Worm (Caenorhabditis elegans) whole organism, L3 larva: ENCODE data around the gene C54F6.3.

ENCODE experiments used
- R02D3.7 ChIP-seq: fragments of 150-350 bp; optimal IDR thresholded peaks from 2 replicates; lab custom pipeline; 2014; ENCODE audit warnings: missing biosample characterization, missing genetic modification characterization
- ZK546.5 ChIP-seq: sonication (generic microtip); optimal IDR thresholded peaks from 2 replicates; lab custom pipeline; 2017; ENCODE audit warnings: missing biosample characterization, missing genetic modification characterization
- aly-2 ChIP-seq: fragments of 150-350 bp; optimal IDR thresholded peaks from 2 replicates; lab custom pipeline; 2014; ENCODE audit warnings: missing biosample characterization, missing genetic modification characterization
- ceh-82 ChIP-seq: fragments of 150-350 bp; optimal IDR thresholded peaks from 2 replicates; lab custom pipeline; 2014; ENCODE audit warnings: missing biosample characterization, missing genetic modification characterization
- ceh-9 ChIP-seq: sonication (generic microtip); optimal IDR thresholded peaks from 2 replicates; lab custom pipeline; 2018; ENCODE audit warnings: missing biosample characterization, missing genetic modification characterization
- daf-12 ChIP-seq: fragments of 150-350 bp; optimal IDR thresholded peaks from 2 replicates; lab custom pipeline; 2014; ENCODE audit warnings: missing biosample characterization, missing genetic modification reagents, missing genetic modification characterization
- egl-27 ChIP-seq: sonication (generic microtip); optimal IDR thresholded peaks from 4 replicates; lab custom pipeline; 2017; ENCODE audit warnings: missing biosample characterization, missing genetic modification reagents, missing genetic modification characterization
- egl-5 ChIP-seq: fragments of 150-350 bp; optimal IDR thresholded peaks from 2 replicates; lab custom pipeline; 2017; ENCODE audit warnings: missing biosample characterization, missing genetic modification reagents, missing genetic modification characterization, inconsistent platforms
- elt-2 ChIP-seq: sonication (generic microtip); optimal IDR thresholded peaks from 2 replicates; lab custom pipeline; 2016; ENCODE audit warnings: missing genetic modification reagents, mild to moderate bottlenecking, missing genetic modification characterization, missing compliant biosample characterization
- elt-3 ChIP-seq, 3 experiments: fragments of 150-350 bp in 1 of 3; sonication (generic microtip) in 2 of 3; optimal IDR thresholded peaks; 2 replicates in 2 of 3; 4 replicates in 1 of 3; lab custom pipeline; 2014 to 2017; ENCODE audit warnings: missing biosample characterization in 3 of 3, missing genetic modification characterization in 3 of 3
- eor-1 ChIP-seq, 2 experiments: fragments of 150-350 bp; optimal IDR thresholded peaks; 2 replicates each; lab custom pipeline; 2014 to 2018; ENCODE audit warnings: missing biosample characterization in 2 of 2, missing genetic modification characterization in 2 of 2
- fkh-10 ChIP-seq: sonication (generic microtip); optimal IDR thresholded peaks from 2 replicates; lab custom pipeline; 2017; ENCODE audit warnings: missing biosample characterization, missing genetic modification reagents, missing genetic modification characterization
- fkh-2 ChIP-seq: fragments of 150-350 bp; optimal IDR thresholded peaks from 2 replicates; lab custom pipeline; 2014; ENCODE audit warnings: missing biosample characterization, missing genetic modification reagents, missing genetic modification characterization
- fos-1 ChIP-seq: fragments of 150-350 bp; optimal IDR thresholded peaks from 2 replicates; lab custom pipeline; 2014; ENCODE audit warnings: missing biosample characterization, missing genetic modification characterization
- hmg-11 ChIP-seq: sonication (generic microtip); optimal IDR thresholded peaks from 2 replicates; lab custom pipeline; 2016; ENCODE audit warnings: missing genetic modification characterization, missing compliant biosample characterization
- lin-15B ChIP-seq: fragments of 150-350 bp; optimal IDR thresholded peaks from 2 replicates; lab custom pipeline; 2014; ENCODE audit warnings: missing biosample characterization, missing genetic modification characterization
- lin-39 ChIP-seq: fragments of 150-350 bp; optimal IDR thresholded peaks from 2 replicates; lab custom pipeline; 2018; ENCODE audit warnings: missing biosample characterization, missing genetic modification reagents, missing genetic modification characterization
- lsy-12 ChIP-seq: sonication (generic microtip); optimal IDR thresholded peaks from 2 replicates; lab custom pipeline; 2016; ENCODE audit warnings: mild to moderate bottlenecking, missing genetic modification characterization, missing compliant biosample characterization
- mdl-1 ChIP-seq: fragments of 150-350 bp; optimal IDR thresholded peaks from 2 replicates; lab custom pipeline; 2014; ENCODE audit warnings: missing biosample characterization, missing genetic modification characterization
- nhr-11 ChIP-seq: fragments of 150-350 bp; optimal IDR thresholded peaks from 2 replicates; lab custom pipeline; 2014; ENCODE audit warnings: missing biosample characterization, missing genetic modification characterization
- nhr-23 ChIP-seq: fragments of 150-350 bp; optimal IDR thresholded peaks from 2 replicates; lab custom pipeline; 2014; ENCODE audit warnings: missing biosample characterization, missing genetic modification reagents, missing genetic modification characterization
- nhr-237 ChIP-seq: fragments of 150-350 bp; optimal IDR thresholded peaks from 2 replicates; lab custom pipeline; 2014; ENCODE audit warnings: missing biosample characterization, missing genetic modification characterization
- nhr-25 ChIP-seq: sonication (generic microtip); optimal IDR thresholded peaks from 2 replicates; lab custom pipeline; 2017; ENCODE audit warnings: missing biosample characterization, missing genetic modification characterization
- nhr-28 ChIP-seq: fragments of 150-350 bp; optimal IDR thresholded peaks from 2 replicates; lab custom pipeline; 2014; ENCODE audit warnings: missing biosample characterization, missing genetic modification characterization
- nhr-43 ChIP-seq: sonication (generic microtip); optimal IDR thresholded peaks from 2 replicates; lab custom pipeline; 2016; ENCODE audit warnings: mild to moderate bottlenecking, missing genetic modification characterization, missing compliant biosample characterization; ENCODE audit not compliant: poor library complexity, severe bottlenecking
- nhr-67 ChIP-seq: fragments of 150-350 bp; optimal IDR thresholded peaks from 2 replicates; lab custom pipeline; 2014; ENCODE audit warnings: missing biosample characterization, missing genetic modification characterization
- nhr-76 ChIP-seq: fragments of 150-350 bp; sonication (generic microtip); optimal IDR thresholded peaks from 5 replicates; lab custom pipeline; 2014; ENCODE audit warnings: missing biosample characterization, missing genetic modification characterization
- nhr-77 ChIP-seq: fragments of 150-350 bp; optimal IDR thresholded peaks from 2 replicates; lab custom pipeline; 2014; ENCODE audit warnings: missing biosample characterization, missing genetic modification characterization
- pha-4 ChIP-seq: fragments of 150-350 bp; optimal IDR thresholded peaks from 2 replicates; lab custom pipeline; 2014; ENCODE audit warnings: missing biosample characterization, missing genetic modification reagents, missing genetic modification characterization
- pqm-1 ChIP-seq: fragments of 150-350 bp; optimal IDR thresholded peaks from 2 replicates; lab custom pipeline; 2017; ENCODE audit warnings: missing biosample characterization, missing genetic modification characterization, inconsistent platforms
- skn-1 ChIP-seq: fragments of 150-350 bp; optimal IDR thresholded peaks from 2 replicates; lab custom pipeline; 2014; ENCODE audit warnings: missing biosample characterization, missing genetic modification characterization
- snpc-4 ChIP-seq: fragments of 150-350 bp; optimal IDR thresholded peaks from 2 replicates; lab custom pipeline; 2014; ENCODE audit warnings: missing biosample characterization, missing genetic modification characterization
- tbx-2 ChIP-seq: sonication (generic microtip); optimal IDR thresholded peaks from 2 replicates; lab custom pipeline; 2016; ENCODE audit warnings: mild to moderate bottlenecking, missing genetic modification characterization, missing compliant biosample characterization
- unc-62 ChIP-seq: fragments of 150-350 bp; sonication (generic microtip); optimal IDR thresholded peaks from 4 replicates; lab custom pipeline; 2014; ENCODE audit warnings: missing biosample characterization, missing genetic modification reagents, missing genetic modification characterization
- zag-1 ChIP-seq: fragments of 150-350 bp; optimal IDR thresholded peaks from 2 replicates; lab custom pipeline; 2014; ENCODE audit warnings: missing biosample characterization, missing genetic modification characterization
- ztf-11 ChIP-seq: fragments of 150-350 bp; optimal IDR thresholded peaks from 2 replicates; lab custom pipeline; 2014; ENCODE audit warnings: missing biosample characterization, missing genetic modification characterization

Gene C54F6.3

ce11 chrV:7497440-7497839 lies 35.6 kb upstream of the C54F6.3 start, which contains the start of gene srh-79:
Gene srh-79, plus strand, starts transcription at chrV:7497740.
- TF ChIP-seq nhr-11 (tag; lab: Kevin White, UChicago) (no peak), snpc-4 (tag; lab: Kevin White, UChicago) (no peak), ZK546.5 (tag; lab: Kevin White, UChicago) (no peak), lsy-12 (tag; lab: Kevin White, UChicago) (no peak), R02D3.7 (no peak), fos-1 (tag; lab: Kevin White, UChicago) (no peak), unc-62 (GFP tag; lab: Kevin White, UChicago) (no peak), fkh-2 (tag; lab: Kevin White, UChicago) (no peak)

DNA sequence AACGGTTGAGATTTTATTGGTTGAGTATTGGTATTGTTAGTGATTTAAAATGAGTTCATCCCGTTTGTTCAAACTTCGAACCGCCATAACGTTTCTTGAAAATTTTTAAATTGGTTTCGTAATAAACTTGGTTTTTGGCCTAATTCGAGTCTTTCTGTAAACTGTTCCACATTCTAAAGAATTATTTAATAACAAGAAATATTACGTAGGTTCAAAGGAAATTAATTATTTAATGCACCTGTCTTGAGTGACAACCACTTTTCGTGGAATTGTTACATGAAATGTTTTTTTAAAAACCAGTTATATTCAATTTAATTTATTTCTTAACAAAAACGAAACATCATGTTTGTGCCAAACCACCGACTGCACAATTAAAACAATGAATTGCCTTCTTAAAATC lies 31.9 kb upstream of the C54F6.3 start:
- TF ChIP-seq hmg-11 (tag; lab: Kevin White, UChicago) (no peak), tbx-2 (tag; lab: Kevin White, UChicago) (no peak), lin-15B (tag; lab: Kevin White, UChicago) (no peak), pha-4 (tag; lab: Kevin White, UChicago) (no peak), nhr-67 (no peak), daf-12 (no peak), nhr-237 (no peak), egl-27 (tag; lab: Kevin White, UChicago) (no peak)
- TF ChIP-seq, all 47 proteins: peak for 0

- TF ChIP-seq mdl-1 = no peak
- TF ChIP-seq pqm-1 (tag; lab: Kevin White, UChicago) = no peak
- TF ChIP-seq hmg-11 (tag; lab: Kevin White, UChicago) = no peak
- TF ChIP-seq R02D3.7 = no peak
- no peak for TF ChIP-seq ZK546.5 (tag; lab: Kevin White, UChicago)
- no peak for TF ChIP-seq nhr-25
- TF ChIP-seq egl-5 (tag; lab: Kevin White, UChicago) = no peak
- TF ChIP-seq, all 47 proteins: peak for 0
Measured at ce11 chrV:7504271-7504670, 28.8 kb upstream of the C54F6.3 start, which contains the start of gene srh-229. Gene srh-229, minus strand, starts transcription at chrV:7504371.

DNA sequence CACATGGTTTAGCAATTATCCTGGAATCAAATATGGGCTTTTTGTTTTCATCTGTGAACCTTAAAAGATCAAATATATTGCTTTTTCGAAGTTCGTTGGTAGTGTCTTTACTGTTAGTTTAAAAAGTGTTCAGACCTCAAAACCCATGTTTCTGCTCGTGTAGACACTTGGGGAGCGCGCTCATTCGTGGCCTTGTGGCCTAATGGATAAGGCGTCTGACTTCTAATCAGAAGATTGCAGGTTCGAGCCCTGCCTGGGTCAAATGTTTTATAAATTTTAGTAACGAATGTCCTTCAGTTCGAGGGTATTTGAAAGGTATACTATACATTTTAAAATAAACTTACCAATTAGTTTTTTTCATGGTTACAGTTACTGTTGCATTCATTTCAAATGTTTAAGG lies 26.8 kb upstream of the C54F6.3 start:
- TF ChIP-seq nhr-76 (no peak), egl-5 (tag; lab: Kevin White, UChicago) (no peak), nhr-77 (no peak), lin-39 (tag; lab: Kevin White, UChicago) (no peak), lsy-12 (tag; lab: Kevin White, UChicago) (no peak), nhr-28 (tag; lab: Kevin White, UChicago) (no peak), ztf-11 (tag; lab: Kevin White, UChicago) (no peak), elt-2 (peak; percentile 23), ceh-82 (no peak), elt-3 (tag; optimal IDR thresholded peaks at IDR 0.05; lab: Kevin White, UChicago) (no peak), fkh-10 (GFP tag; lab: Kevin White, UChicago) (no peak), mdl-1 (no peak), aly-2 (tag; lab: Kevin White, UChicago) (no peak), nhr-43 (peak; percentile 25), egl-27 (tag; lab: Kevin White, UChicago) (no peak), snpc-4 (tag; lab: Kevin White, UChicago) (no peak), eor-1 (tag; optimal IDR thresholded peaks at IDR 0.05; lab: Kevin White, UChicago) (no peak), ceh-9 (tag; lab: Kevin White, UChicago) (no peak)

- TF ChIP-seq skn-1 (tag; lab: Kevin White, UChicago) = no peak
- no peak for TF ChIP-seq zag-1 (tag; lab: Kevin White, UChicago)
- peak; percentile 56 for TF ChIP-seq nhr-23 (tag; lab: Kevin White, UChicago)
Measured at ce11 chrV:7508566-7509044, 24.4 kb upstream of the C54F6.3 start, which contains the start of the genes str-31 and nhr-172. Gene str-31, minus strand, starts transcription at chrV:7508666. Gene nhr-172, plus strand, starts transcription at chrV:7508994.
